Worm (Caenorhabditis elegans): ENCODE data around the gene F59A6.2.

DNA sequence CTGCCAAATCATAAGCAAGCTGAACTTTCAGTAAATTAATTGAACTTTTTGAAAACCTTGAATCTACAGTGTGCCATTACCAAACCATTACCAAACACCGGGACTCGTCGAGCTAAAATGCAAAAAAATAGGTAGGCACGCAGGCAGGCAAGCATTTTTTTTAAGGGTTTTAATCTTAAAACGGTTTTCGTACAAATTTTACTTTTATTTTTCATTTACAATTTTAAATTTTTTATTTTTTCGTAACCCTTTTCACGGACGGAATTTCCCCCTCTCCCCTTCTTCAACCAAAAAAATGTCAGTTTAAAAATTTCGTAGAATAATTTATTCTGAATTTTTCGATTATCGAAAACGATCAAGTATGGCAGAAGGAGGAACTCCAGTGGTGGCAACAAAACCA is at the start of gene F59A6.2:
- no peak for TF ChIP-seq pha-4 (tag; optimal IDR thresholded peaks at IDR 0.05)
- no peak for TF ChIP-seq cnd-1 (tag; optimal IDR thresholded peaks at IDR 0.05)
- no peak for TF ChIP-seq elt-1 (tag; optimal IDR thresholded peaks at IDR 0.05; ENCODE audit: borderline replicate concordance, insufficient read depth)
